Worm (Caenorhabditis elegans) whole organism, L1 larva: Measurements from ENCODE around the gene F42G4.6.

ENCODE experiments used
- Y116A8C.19 ChIP-seq: sonication (generic microtip); optimal IDR thresholded peaks from 2 replicates; lab custom pipeline; 2016; ENCODE audit warnings: missing compliant biosample characterization, missing genetic modification characterization, borderline replicate concordance
- aly-2 ChIP-seq: fragments of 150-350 bp; optimal IDR thresholded peaks from 2 replicates; lab custom pipeline; 2014; ENCODE audit warnings: missing biosample characterization, missing genetic modification characterization
- blmp-1 ChIP-seq: fragments of 150-350 bp; optimal IDR thresholded peaks from 2 replicates; lab custom pipeline; 2014; ENCODE audit warnings: missing biosample characterization, missing genetic modification characterization
- ceh-8 ChIP-seq: fragments of 200-800 bp; sonication (Bioruptor generic); optimal IDR thresholded peaks from 2 replicates; lab custom pipeline; 2018; ENCODE audit warnings: mild to moderate bottlenecking, missing genetic modification characterization, moderate library complexity, missing compliant biosample characterization
- ceh-90 ChIP-seq: sonication (generic microtip); optimal IDR thresholded peaks from 2 replicates; lab custom pipeline; 2016; ENCODE audit warnings: missing genetic modification characterization, missing compliant biosample characterization
- ces-1 ChIP-seq: fragments of 150-350 bp; optimal IDR thresholded peaks from 2 replicates; lab custom pipeline; 2014; ENCODE audit warnings: missing biosample characterization, missing genetic modification reagents, missing genetic modification characterization
- dpl-1 ChIP-seq, 3 experiments: fragments of 150-350 bp in 2 of 3; sonication (generic microtip) in 1 of 3; optimal IDR thresholded peaks; 2 replicates each; lab custom pipeline; 2014 to 2017; ENCODE audit warnings: missing biosample characterization in 3 of 3, missing genetic modification characterization in 3 of 3, missing genetic modification reagents in 3 of 3
- efl-1 ChIP-seq, 4 experiments: fragments of 150-350 bp; optimal IDR thresholded peaks in 3 of 4; peaks in 1 of 4; 1 replicate in 1 of 4; 2 replicates in 3 of 4; lab custom pipeline; 2014; ENCODE audit warnings: missing biosample characterization in 2 of 4, missing genetic modification characterization in 2 of 4, missing genetic modification reagents in 2 of 4
- egl-13 ChIP-seq: sonication (generic microtip); optimal IDR thresholded peaks from 2 replicates; lab custom pipeline; 2016; ENCODE audit warnings: missing genotype, missing genetic modification reagents, missing genetic modification characterization, missing compliant biosample characterization
- elt-2 ChIP-seq: sonication (generic microtip); optimal IDR thresholded peaks from 2 replicates; lab custom pipeline; 2016; ENCODE audit warnings: missing genetic modification characterization, mild to moderate bottlenecking, inconsistent platforms, missing compliant biosample characterization, missing genetic modification reagents
- elt-3 ChIP-seq, 6 experiments: fragments of 150-350 bp in 1 of 6; sonication (generic microtip); optimal IDR thresholded peaks; 2 replicates each; lab custom pipeline; 2017 to 2018; ENCODE audit warnings: missing biosample characterization in 6 of 6, missing genetic modification characterization in 6 of 6, inconsistent platforms in 1 of 6
- ets-5 ChIP-seq: fragments of 200-800 bp; sonication (Bioruptor generic); IDR thresholded peaks from 2 replicates; pipeline ENCODE4 v1.3.6; 2022; ENCODE audit warnings: missing genetic modification characterization, missing compliant biosample characterization
- fos-1 ChIP-seq: fragments of 150-350 bp; optimal IDR thresholded peaks from 2 replicates; lab custom pipeline; 2014; ENCODE audit warnings: missing biosample characterization, missing genetic modification characterization
- grh-1 ChIP-seq: fragments of 200-800 bp; sonication (Bioruptor generic); IDR thresholded peaks from 2 replicates; pipeline ENCODE4 v1.3.6; 2022; ENCODE audit warnings: missing genetic modification reagents, missing genetic modification characterization, missing compliant biosample characterization
- hlh-17 ChIP-seq: fragments of 200-800 bp; sonication (Bioruptor generic); optimal IDR thresholded peaks from 2 replicates; lab custom pipeline; 2018; ENCODE audit warnings: missing genetic modification characterization, mild to moderate bottlenecking, missing compliant biosample characterization, moderate library complexity, borderline replicate concordance
- hpl-2 ChIP-seq: fragments of 150-350 bp; optimal IDR thresholded peaks from 2 replicates; lab custom pipeline; 2014; ENCODE audit warnings: missing biosample characterization, missing genetic modification reagents, missing genetic modification characterization
- irx-1 ChIP-seq: sonication (generic microtip); optimal IDR thresholded peaks from 2 replicates; lab custom pipeline; 2016; ENCODE audit warnings: missing genetic modification characterization, missing compliant biosample characterization
- isw-1 ChIP-seq: fragments of 200-800 bp; sonication (Bioruptor generic); IDR thresholded peaks from 2 replicates; pipeline ENCODE4 v1.3.6; 2022; ENCODE audit warnings: missing genetic modification characterization, missing compliant biosample characterization
- jun-1 ChIP-seq: fragments of 150-350 bp; optimal IDR thresholded peaks from 2 replicates; lab custom pipeline; 2014; ENCODE audit warnings: missing biosample characterization, missing genetic modification reagents, missing genetic modification characterization
- lin-14 ChIP-seq: fragments of 200-800 bp; sonication (Bioruptor generic); optimal IDR thresholded peaks from 2 replicates; lab custom pipeline; 2018; ENCODE audit warnings: mild to moderate bottlenecking, missing genetic modification characterization, moderate library complexity, missing compliant biosample characterization
- lin-35 ChIP-seq, 2 experiments: fragments of 150-350 bp; optimal IDR thresholded peaks; 2 replicates each; lab custom pipeline; 2014; ENCODE audit warnings: missing biosample characterization in 2 of 2, missing genetic modification characterization in 2 of 2, missing genetic modification reagents in 2 of 2
- lir-3 ChIP-seq: sonication (generic microtip); optimal IDR thresholded peaks from 2 replicates; lab custom pipeline; 2016; ENCODE audit warnings: mild to moderate bottlenecking, missing genetic modification characterization, moderate library complexity, missing compliant biosample characterization; ENCODE audit not compliant: poor library complexity
- lsy-2 ChIP-seq, 2 experiments: fragments of 150-350 bp; optimal IDR thresholded peaks; 2 replicates each; lab custom pipeline; 2014; ENCODE audit warnings: missing biosample characterization in 2 of 2, missing genetic modification characterization in 2 of 2
- mdl-1 ChIP-seq, 2 experiments: fragments of 150-350 bp; optimal IDR thresholded peaks; 2 replicates each; lab custom pipeline; 2014 to 2017; ENCODE audit warnings: missing biosample characterization in 2 of 2, missing genetic modification characterization in 2 of 2, inconsistent platforms in 1 of 2
- nhr-11 ChIP-seq: fragments of 150-350 bp; optimal IDR thresholded peaks from 2 replicates; lab custom pipeline; 2014; ENCODE audit warnings: missing biosample characterization, missing genetic modification characterization
- nhr-19 ChIP-seq: fragments of 200-800 bp; sonication (Bioruptor generic); conservative IDR thresholded peaks from 2 replicates; pipeline ENCODE4 v1.3.6; 2022; ENCODE audit warnings: missing genetic modification characterization, missing compliant biosample characterization
- nhr-20 ChIP-seq: sonication (generic microtip); optimal IDR thresholded peaks from 2 replicates; lab custom pipeline; 2016; ENCODE audit warnings: mild to moderate bottlenecking, missing genetic modification characterization, missing compliant biosample characterization
- nhr-237 ChIP-seq: fragments of 150-350 bp; optimal IDR thresholded peaks from 2 replicates; lab custom pipeline; 2014; ENCODE audit warnings: missing biosample characterization, missing genetic modification characterization
- nhr-76 ChIP-seq: sonication (generic microtip); optimal IDR thresholded peaks from 2 replicates; lab custom pipeline; 2017; ENCODE audit warnings: missing biosample characterization, missing genetic modification characterization
- nhr-84 ChIP-seq: sonication (generic microtip); optimal IDR thresholded peaks from 2 replicates; lab custom pipeline; 2017; ENCODE audit warnings: missing biosample characterization, missing genetic modification characterization
- nhr-90 ChIP-seq: sonication (generic microtip); optimal IDR thresholded peaks from 2 replicates; lab custom pipeline; 2016; ENCODE audit warnings: mild to moderate bottlenecking, missing genetic modification characterization, missing compliant biosample characterization; ENCODE audit not compliant: poor library complexity
- pag-3 ChIP-seq: sonication (generic microtip); optimal IDR thresholded peaks from 2 replicates; lab custom pipeline; 2017; ENCODE audit warnings: missing genetic modification characterization, mild to moderate bottlenecking, missing compliant biosample characterization, antibody characterized with exemption, borderline replicate concordance; ENCODE audit not compliant: insufficient read depth
- pax-3 ChIP-seq: fragments of 200-800 bp; sonication (Bioruptor generic); optimal IDR thresholded peaks from 2 replicates; lab custom pipeline; 2018; ENCODE audit warnings: mild to moderate bottlenecking, missing genetic modification characterization, moderate library complexity, missing compliant biosample characterization
- pqm-1 ChIP-seq: sonication (generic microtip); optimal IDR thresholded peaks from 3 replicates; lab custom pipeline; 2017; ENCODE audit warnings: missing biosample characterization, missing genetic modification characterization
- rnt-1 ChIP-seq: sonication (generic microtip); optimal IDR thresholded peaks from 2 replicates; lab custom pipeline; 2016; ENCODE audit warnings: mild to moderate bottlenecking, missing genetic modification characterization, moderate library complexity, missing compliant biosample characterization
- snu-23 ChIP-seq: sonication (generic microtip); optimal IDR thresholded peaks from 2 replicates; lab custom pipeline; 2016; ENCODE audit warnings: missing genetic modification characterization, missing compliant biosample characterization
- sox-4 ChIP-seq: sonication (generic microtip); optimal IDR thresholded peaks from 2 replicates; lab custom pipeline; 2016; ENCODE audit warnings: missing genetic modification characterization, missing compliant biosample characterization
- sptf-1 ChIP-seq: fragments of 150-350 bp; optimal IDR thresholded peaks from 2 replicates; lab custom pipeline; 2014; ENCODE audit warnings: missing biosample characterization, missing genetic modification characterization
- tbx-2 ChIP-seq: sonication (generic microtip); optimal IDR thresholded peaks from 2 replicates; lab custom pipeline; 2016; ENCODE audit warnings: missing genetic modification characterization, missing compliant biosample characterization
- unc-130 ChIP-seq: fragments of 150-350 bp; optimal IDR thresholded peaks from 2 replicates; lab custom pipeline; 2017; ENCODE audit warnings: missing biosample characterization, missing genetic modification characterization, inconsistent platforms
- unc-30 ChIP-seq: sonication (generic microtip); optimal IDR thresholded peaks from 2 replicates; lab custom pipeline; 2017; ENCODE audit warnings: missing biosample characterization, missing genetic modification characterization
- unc-62 ChIP-seq: fragments of 150-350 bp; optimal IDR thresholded peaks from 2 replicates; lab custom pipeline; 2014; ENCODE audit warnings: missing biosample characterization, missing genetic modification reagents, missing genetic modification characterization
- xbp-1 ChIP-seq: sonication (generic microtip); optimal IDR thresholded peaks from 2 replicates; lab custom pipeline; 2016; ENCODE audit warnings: missing genetic modification characterization, missing compliant biosample characterization
- zag-1 ChIP-seq: fragments of 150-350 bp; optimal IDR thresholded peaks from 2 replicates; lab custom pipeline; 2014; ENCODE audit warnings: missing biosample characterization, missing genetic modification characterization
- ztf-11 ChIP-seq, 2 experiments: sonication (generic microtip); optimal IDR thresholded peaks; 2 replicates each; lab custom pipeline; 2016 to 2017; ENCODE audit warnings: missing genetic modification characterization in 2 of 2, missing biosample characterization in 1 of 2, missing compliant biosample characterization in 1 of 2
- ztf-4 ChIP-seq: fragments of 150-350 bp; optimal IDR thresholded peaks from 2 replicates; lab custom pipeline; 2014; ENCODE audit warnings: missing biosample characterization, missing genetic modification characterization

Gene F42G4.6

ce11 chrII:13078848-13079428 is at the start of gene F42G4.6:
Gene F42G4.6 (plus strand): TSS chrII:13079378.
- TF ChIP-seq mdl-1 (tag; optimal IDR thresholded peaks at IDR 0.05; lab: Kevin White, UChicago) (peak in 1 of 2 experiments; percentile 19), lin-35 (GFP tag; optimal IDR thresholded peaks at IDR 0.05; lab: Kevin White, UChicago) (peak in 1 of 2 experiments; percentile 19), elt-2 (tag; lab: Kevin White, UChicago) (peak; percentile 87), nhr-84 (no peak), rnt-1 (tag; lab: Kevin White, UChicago) (no peak), hpl-2 (GFP tag; lab: Kevin White, UChicago) (no peak), fos-1 (no peak), isw-1 (GFP tag; lab: Robert Waterston, UW) (no peak), Y116A8C.19 (tag; lab: Kevin White, UChicago) (no peak), nhr-20 (tag; lab: Kevin White, UChicago) (peak; percentile 34), nhr-90 (tag; lab: Kevin White, UChicago) (peak; percentile 6), nhr-11 (tag; lab: Kevin White, UChicago) (no peak), tbx-2 (tag; lab: Kevin White, UChicago) (no peak), ztf-4 (tag; lab: Kevin White, UChicago) (no peak), blmp-1 (tag; lab: Kevin White, UChicago) (peak; percentile 3), pax-3 (no peak)

- peak; percentile 13 for TF ChIP-seq lin-14 (GFP tag; lab: Kevin White, UChicago)
- TF ChIP-seq xbp-1: no peak
- TF ChIP-seq egl-13: no peak
- TF ChIP-seq snu-23 (GFP tag; lab: Kevin White, UChicago): no peak
- no peak for TF ChIP-seq pag-3 (tag; lab: Kevin White, UChicago)
- TF ChIP-seq, all 84 proteins: peak for 1
These were observed 49.1 kb upstream of the F42G4.6 start for ce11 chrII:13030051-13030437.

DNA sequence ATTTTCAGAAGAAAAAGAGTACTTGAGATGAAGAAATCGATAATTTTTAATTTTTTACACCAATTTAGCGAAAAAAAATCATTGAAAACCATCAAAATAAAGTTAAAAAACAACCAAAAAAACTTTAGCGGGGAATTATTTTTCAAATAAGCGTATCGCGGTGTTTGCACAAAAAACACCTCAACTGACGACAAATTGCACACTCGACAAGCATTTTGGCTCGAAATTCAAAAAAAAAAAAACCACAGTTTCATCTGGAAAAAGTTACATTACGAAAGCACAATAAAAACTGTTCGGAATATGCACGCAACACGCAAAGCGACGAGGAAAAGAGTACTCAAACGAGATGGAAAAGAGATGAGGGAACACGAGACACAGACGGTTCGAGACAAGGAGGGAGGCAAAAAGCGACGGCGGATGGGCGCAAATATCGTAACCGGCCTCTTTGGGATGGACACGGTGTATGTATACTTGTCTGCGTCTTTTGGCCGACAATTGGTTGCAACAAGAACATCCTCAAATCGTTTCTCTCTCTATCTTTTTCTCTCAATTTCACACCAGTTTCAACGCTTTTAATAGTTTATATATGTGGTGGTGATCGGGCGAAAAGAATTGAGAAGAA is 48.5 kb upstream of the F42G4.6 start:
- TF ChIP-seq ets-5 (GFP tag; lab: Robert Waterston, UW) (no peak), irx-1 (peak; percentile 27), tbx-2 (tag; lab: Kevin White, UChicago) (peak; percentile 47), nhr-20 (tag; lab: Kevin White, UChicago) (peak; percentile 69), jun-1 (tag; lab: Kevin White, UChicago) (peak; percentile 43), isw-1 (GFP tag; lab: Robert Waterston, UW) (no peak), grh-1 (no peak), snu-23 (GFP tag; lab: Kevin White, UChicago) (peak; percentile 79), unc-130 (peak; percentile 60), ztf-11 (tag; optimal IDR thresholded peaks at IDR 0.05; lab: Kevin White, UChicago) (no peak), nhr-237 (tag; lab: Kevin White, UChicago) (no peak), unc-62 (GFP tag; lab: Kevin White, UChicago) (no peak), ceh-90 (no peak), ceh-8 (GFP tag; lab: Kevin White, UChicago) (no peak), elt-3 (tag; optimal IDR thresholded peaks at IDR 0.05; lab: Kevin White, UChicago) (peak in 2 of 6 experiments; percentile 39 to 47), dpl-1 (GFP tag; optimal IDR thresholded peaks at IDR 0.05; lab: Kevin White, UChicago) (peak; percentile 50 to 83 (median 60)), sox-4 (tag; lab: Kevin White, UChicago) (no peak), lin-14 (GFP tag; lab: Kevin White, UChicago) (peak; percentile 90), nhr-90 (tag; lab: Kevin White, UChicago) (peak; percentile 25), lir-3 (no peak), nhr-19 (no peak), nhr-76 (no peak), lsy-2 (tag; optimal IDR thresholded peaks at IDR 0.05; lab: Kevin White, UChicago) (peak; percentile 22 to 81), efl-1 (optimal IDR thresholded peaks at IDR 0.05; lab: Kevin White, UChicago) (peak; percentile 73 to 81), efl-1 (GFP tag; optimal IDR thresholded peaks at IDR 0.05 in 1 of 2; lab: Kevin White, UChicago) (peak; percentile 81 to 97), ces-1 (GFP tag; lab: Kevin White, UChicago) (no peak), pqm-1 (no peak), unc-30 (tag; lab: Kevin White, UChicago) (no peak), zag-1 (tag; lab: Kevin White, UChicago) (no peak), hlh-17 (GFP tag; lab: Kevin White, UChicago) (no peak), aly-2 (tag; lab: Kevin White, UChicago) (peak; percentile 1), blmp-1 (tag; lab: Kevin White, UChicago) (peak; percentile 67), sptf-1 (no peak)
